Worm (Caenorhabditis elegans) whole organism, L3 larva: Measurements from ENCODE around the gene kdp-1.
A peak's percentile ranks its signal among the peaks of the same experiment; 100 is the strongest.

Source experiments
- ama-1 ChIP-seq: fragments of 150-350 bp; optimal IDR thresholded peaks from 2 replicates; lab custom pipeline; 2018
- ceh-16 ChIP-seq: sonication (generic microtip); optimal IDR thresholded peaks from 2 replicates; lab custom pipeline; 2017; ENCODE audit warnings: missing biosample characterization, missing genetic modification characterization
- ceh-28 ChIP-seq: fragments of 150-350 bp; optimal IDR thresholded peaks from 2 replicates; lab custom pipeline; 2014; ENCODE audit warnings: missing biosample characterization, missing genetic modification reagents, missing genetic modification characterization
- ceh-82 ChIP-seq: fragments of 150-350 bp; optimal IDR thresholded peaks from 2 replicates; lab custom pipeline; 2014; ENCODE audit warnings: missing biosample characterization, missing genetic modification characterization
- ceh-9 ChIP-seq: sonication (generic microtip); optimal IDR thresholded peaks from 2 replicates; lab custom pipeline; 2018; ENCODE audit warnings: missing biosample characterization, missing genetic modification characterization
- daf-12 ChIP-seq: fragments of 150-350 bp; optimal IDR thresholded peaks from 2 replicates; lab custom pipeline; 2014; ENCODE audit warnings: missing biosample characterization, missing genetic modification reagents, missing genetic modification characterization
- egl-27 ChIP-seq: sonication (generic microtip); optimal IDR thresholded peaks from 4 replicates; lab custom pipeline; 2017; ENCODE audit warnings: missing biosample characterization, missing genetic modification reagents, missing genetic modification characterization
- egl-5 ChIP-seq: fragments of 150-350 bp; optimal IDR thresholded peaks from 2 replicates; lab custom pipeline; 2017; ENCODE audit warnings: missing biosample characterization, missing genetic modification reagents, missing genetic modification characterization, inconsistent platforms
- elt-2 ChIP-seq: sonication (generic microtip); optimal IDR thresholded peaks from 2 replicates; lab custom pipeline; 2016; ENCODE audit warnings: missing genetic modification reagents, mild to moderate bottlenecking, missing genetic modification characterization, missing compliant biosample characterization
- elt-3 ChIP-seq, 3 experiments: fragments of 150-350 bp in 1 of 3; sonication (generic microtip) in 2 of 3; optimal IDR thresholded peaks; 2 replicates in 2 of 3; 4 replicates in 1 of 3; lab custom pipeline; 2014 to 2017; ENCODE audit warnings: missing biosample characterization in 3 of 3, missing genetic modification characterization in 3 of 3
- eor-1 ChIP-seq, 2 experiments: fragments of 150-350 bp; optimal IDR thresholded peaks; 2 replicates each; lab custom pipeline; 2014 to 2018; ENCODE audit warnings: missing biosample characterization in 2 of 2, missing genetic modification characterization in 2 of 2
- fkh-2 ChIP-seq: fragments of 150-350 bp; optimal IDR thresholded peaks from 2 replicates; lab custom pipeline; 2014; ENCODE audit warnings: missing biosample characterization, missing genetic modification reagents, missing genetic modification characterization
- fos-1 ChIP-seq: fragments of 150-350 bp; optimal IDR thresholded peaks from 2 replicates; lab custom pipeline; 2014; ENCODE audit warnings: missing biosample characterization, missing genetic modification characterization
- hmg-11 ChIP-seq: sonication (generic microtip); optimal IDR thresholded peaks from 2 replicates; lab custom pipeline; 2016; ENCODE audit warnings: missing genetic modification characterization, missing compliant biosample characterization
- jun-1 ChIP-seq: fragments of 150-350 bp; optimal IDR thresholded peaks from 2 replicates; lab custom pipeline; 2014; ENCODE audit warnings: missing biosample characterization, missing genetic modification reagents, missing genetic modification characterization
- lin-15B ChIP-seq: fragments of 150-350 bp; optimal IDR thresholded peaks from 2 replicates; lab custom pipeline; 2014; ENCODE audit warnings: missing biosample characterization, missing genetic modification characterization
- lin-39 ChIP-seq: fragments of 150-350 bp; optimal IDR thresholded peaks from 2 replicates; lab custom pipeline; 2018; ENCODE audit warnings: missing biosample characterization, missing genetic modification reagents, missing genetic modification characterization
- mdl-1 ChIP-seq: fragments of 150-350 bp; optimal IDR thresholded peaks from 2 replicates; lab custom pipeline; 2014; ENCODE audit warnings: missing biosample characterization, missing genetic modification characterization
- mml-1 ChIP-seq: fragments of 150-350 bp; sonication (generic microtip); optimal IDR thresholded peaks from 3 replicates; lab custom pipeline; 2014; ENCODE audit warnings: missing biosample characterization, missing genetic modification characterization
- nfya-1 ChIP-seq: sonication (generic microtip); optimal IDR thresholded peaks from 2 replicates; lab custom pipeline; 2017; ENCODE audit warnings: missing genetic modification characterization, mild to moderate bottlenecking, missing compliant biosample characterization, antibody characterized with exemption, moderate library complexity; ENCODE audit not compliant: insufficient read depth
- nhr-12 ChIP-seq: fragments of 150-350 bp; optimal IDR thresholded peaks from 2 replicates; lab custom pipeline; 2014; ENCODE audit warnings: missing biosample characterization, missing genetic modification characterization
- nhr-23 ChIP-seq: fragments of 150-350 bp; optimal IDR thresholded peaks from 2 replicates; lab custom pipeline; 2014; ENCODE audit warnings: missing biosample characterization, missing genetic modification reagents, missing genetic modification characterization
- nhr-25 ChIP-seq: sonication (generic microtip); optimal IDR thresholded peaks from 2 replicates; lab custom pipeline; 2017; ENCODE audit warnings: missing biosample characterization, missing genetic modification characterization
- nhr-67 ChIP-seq: fragments of 150-350 bp; optimal IDR thresholded peaks from 2 replicates; lab custom pipeline; 2014; ENCODE audit warnings: missing biosample characterization, missing genetic modification characterization
- nhr-76 ChIP-seq: fragments of 150-350 bp; sonication (generic microtip); optimal IDR thresholded peaks from 5 replicates; lab custom pipeline; 2014; ENCODE audit warnings: missing biosample characterization, missing genetic modification characterization
- pqm-1 ChIP-seq: fragments of 150-350 bp; optimal IDR thresholded peaks from 2 replicates; lab custom pipeline; 2017; ENCODE audit warnings: missing biosample characterization, missing genetic modification characterization, inconsistent platforms
- skn-1 ChIP-seq: fragments of 150-350 bp; optimal IDR thresholded peaks from 2 replicates; lab custom pipeline; 2014; ENCODE audit warnings: missing biosample characterization, missing genetic modification characterization
- unc-39 ChIP-seq: sonication (generic microtip); optimal IDR thresholded peaks from 4 replicates; lab custom pipeline; 2017; ENCODE audit warnings: missing biosample characterization, missing genetic modification characterization
- unc-62 ChIP-seq: fragments of 150-350 bp; sonication (generic microtip); optimal IDR thresholded peaks from 4 replicates; lab custom pipeline; 2014; ENCODE audit warnings: missing biosample characterization, missing genetic modification reagents, missing genetic modification characterization
- zag-1 ChIP-seq: fragments of 150-350 bp; optimal IDR thresholded peaks from 2 replicates; lab custom pipeline; 2014; ENCODE audit warnings: missing biosample characterization, missing genetic modification characterization
- ztf-11 ChIP-seq: fragments of 150-350 bp; optimal IDR thresholded peaks from 2 replicates; lab custom pipeline; 2014; ENCODE audit warnings: missing biosample characterization, missing genetic modification characterization

kdp-1 gene

ce11 chrIV:13253841-13254240 is 46.1 kb upstream of the kdp-1 start, which contains the start of gene ttr-45 (continued):
- TF ChIP-seq eor-1 (tag; optimal IDR thresholded peaks at IDR 0.05; lab: Kevin White, UChicago) (no peak), nhr-25 (tag; lab: Kevin White, UChicago) (no peak), ceh-28 (no peak), skn-1 (tag; lab: Kevin White, UChicago) (no peak)

- TF ChIP-seq zag-1 (tag; lab: Kevin White, UChicago) (no peak), unc-62 (GFP tag; lab: Kevin White, UChicago) (no peak), mdl-1 (no peak), elt-3 (tag; optimal IDR thresholded peaks at IDR 0.05; lab: Kevin White, UChicago) (no peak), lin-15B (tag; lab: Kevin White, UChicago) (no peak), ceh-16 (tag; lab: Kevin White, UChicago) (no peak), ztf-11 (tag; lab: Kevin White, UChicago) (no peak), daf-12 (no peak), ceh-82 (tag; lab: Kevin White, UChicago) (no peak), nhr-67 (no peak), nhr-23 (tag; lab: Kevin White, UChicago) (no peak)
Observed at ce11 chrIV:13255886-13256285, 44.1 kb upstream of the kdp-1 start, which contains the start of gene bus-12. Gene bus-12, plus strand, starts transcription at chrIV:13256186.

ce11 chrIV:13258872-13259271 is 41.1 kb upstream of the kdp-1 start, which contains the start of gene JC8.16:
Gene JC8.16, plus strand, starts transcription at chrIV:13259172.
- TF ChIP-seq fos-1 (tag; lab: Kevin White, UChicago), result no peak
- no peak for TF ChIP-seq zag-1 (tag; lab: Kevin White, UChicago)

DNA sequence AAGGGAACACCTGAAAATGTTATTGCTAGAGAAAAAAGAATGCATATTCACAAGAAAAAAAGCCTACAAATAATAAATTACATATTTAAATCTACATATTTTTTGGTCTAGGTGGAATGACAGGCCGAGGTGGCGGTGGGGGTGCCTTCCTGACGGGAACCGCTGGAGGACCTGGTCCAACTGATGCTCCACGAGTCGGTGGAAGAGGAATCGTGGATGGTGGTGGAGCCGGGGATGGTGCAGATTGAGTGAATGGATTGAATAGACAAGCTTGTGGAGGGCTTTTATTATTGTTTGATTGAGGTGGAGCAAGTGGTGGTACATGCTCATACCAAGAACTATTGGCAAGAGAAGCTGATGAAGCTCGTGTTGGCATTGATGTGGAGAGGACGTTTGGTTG is 38.2 kb upstream of the kdp-1 start:
- no peak for TF ChIP-seq fkh-2 (tag; lab: Kevin White, UChicago)
- no peak for TF ChIP-seq nhr-76 (tag; lab: Kevin White, UChicago)
- TF ChIP-seq mdl-1, result no peak
- no peak for TF ChIP-seq fos-1 (tag; lab: Kevin White, UChicago)
- TF ChIP-seq pqm-1, result no peak
- TF ChIP-seq nhr-12 (tag; lab: Kevin White, UChicago), result no peak
- no peak for TF ChIP-seq egl-27 (tag; lab: Kevin White, UChicago)
- no peak for TF ChIP-seq ama-1 (lab: Kevin White, UChicago)

DNA sequence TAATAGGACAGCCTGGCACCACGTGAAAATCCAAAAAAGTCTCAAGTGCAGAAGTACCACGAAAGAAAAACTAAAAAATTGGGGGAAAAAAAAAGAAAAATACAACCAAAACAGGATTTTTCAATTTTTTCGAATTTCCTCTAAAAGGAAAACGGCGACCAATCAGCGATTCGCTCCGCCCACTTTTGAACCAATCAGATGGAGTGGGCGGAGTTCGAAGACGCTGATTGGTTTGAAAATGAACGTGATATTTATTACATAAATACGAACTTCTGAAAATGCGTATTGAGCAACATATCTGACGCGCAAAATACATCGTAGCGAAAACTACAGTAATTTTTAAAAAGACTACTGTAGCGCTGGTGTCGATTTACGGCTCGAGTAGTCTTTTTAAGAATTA is 31.6 kb upstream of the kdp-1 start:
- TF ChIP-seq nfya-1 (tag; lab: Kevin White, UChicago) (peak; percentile 57), jun-1 (no peak)

DNA sequence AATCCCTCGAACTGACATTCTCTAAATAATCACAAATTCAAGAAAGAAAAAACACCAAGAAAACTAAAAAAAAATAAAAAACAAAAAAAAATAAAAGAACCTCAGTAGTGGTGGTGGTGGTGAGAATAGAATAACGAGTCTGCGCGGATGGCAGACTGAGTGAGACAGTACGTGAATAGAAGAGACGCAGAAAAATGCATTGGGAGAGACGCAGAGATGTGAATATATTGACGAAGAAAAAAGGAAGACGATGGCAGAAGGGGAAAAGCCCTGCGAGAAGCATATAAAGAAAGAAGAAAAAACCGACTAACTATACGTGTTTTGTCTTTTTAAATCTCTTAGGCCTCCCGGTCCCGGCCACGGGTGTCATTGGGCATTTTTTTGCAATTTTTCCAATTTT is 27.5 kb upstream of the kdp-1 start, which contains the start of gene unc-26:
TSS of gene unc-26 (minus strand) at position 23 of the 400 bp plus-strand sequence.
- TF ChIP-seq ztf-11 (tag; lab: Kevin White, UChicago), result no peak
- no peak for TF ChIP-seq nhr-76 (tag; lab: Kevin White, UChicago)
- peak; percentile 22 for TF ChIP-seq lin-39
- TF ChIP-seq egl-5, result peak; percentile 71
- no peak for TF ChIP-seq nhr-25 (tag; lab: Kevin White, UChicago)
- TF ChIP-seq zag-1 (tag; lab: Kevin White, UChicago), result no peak
- peak; percentile 17 for TF ChIP-seq lin-15B (tag; lab: Kevin White, UChicago)
- no peak for TF ChIP-seq unc-39 (tag; lab: Kevin White, UChicago)
- peak; percentile 80 for TF ChIP-seq nfya-1 (tag; lab: Kevin White, UChicago)
- no peak for TF ChIP-seq fkh-2 (tag; lab: Kevin White, UChicago)
- no peak for TF ChIP-seq mdl-1
- peak; percentile 86 for TF ChIP-seq hmg-11 (tag; lab: Kevin White, UChicago)
- TF ChIP-seq jun-1, result no peak
- no peak for TF ChIP-seq ceh-9 (tag; lab: Kevin White, UChicago)
- no peak for TF ChIP-seq mml-1 (tag; lab: Kevin White, UChicago)
- TF ChIP-seq elt-2 (tag; lab: Kevin White, UChicago), result no peak
